Worm (Caenorhabditis elegans) whole organism, mixed stage, embryonic: ENCODE data around the gene D1014.6.

Experiments
- blmp-1 ChIP-seq: fragments of 150-350 bp; optimal IDR thresholded peaks from 2 replicates; lab custom pipeline; 2014; ENCODE audit warnings: missing biosample characterization, missing genetic modification characterization
- ces-1 ChIP-seq: fragments of 150-350 bp; optimal IDR thresholded peaks from 2 replicates; lab custom pipeline; 2014; ENCODE audit warnings: missing biosample characterization, missing genetic modification reagents, missing genetic modification characterization
- cnd-1 ChIP-seq: fragments of 200-800 bp; sonication (Bioruptor generic); optimal IDR thresholded peaks from 2 replicates; lab custom pipeline; 2018; ENCODE audit warnings: mild to moderate bottlenecking, missing genetic modification characterization, missing compliant biosample characterization

DNA sequence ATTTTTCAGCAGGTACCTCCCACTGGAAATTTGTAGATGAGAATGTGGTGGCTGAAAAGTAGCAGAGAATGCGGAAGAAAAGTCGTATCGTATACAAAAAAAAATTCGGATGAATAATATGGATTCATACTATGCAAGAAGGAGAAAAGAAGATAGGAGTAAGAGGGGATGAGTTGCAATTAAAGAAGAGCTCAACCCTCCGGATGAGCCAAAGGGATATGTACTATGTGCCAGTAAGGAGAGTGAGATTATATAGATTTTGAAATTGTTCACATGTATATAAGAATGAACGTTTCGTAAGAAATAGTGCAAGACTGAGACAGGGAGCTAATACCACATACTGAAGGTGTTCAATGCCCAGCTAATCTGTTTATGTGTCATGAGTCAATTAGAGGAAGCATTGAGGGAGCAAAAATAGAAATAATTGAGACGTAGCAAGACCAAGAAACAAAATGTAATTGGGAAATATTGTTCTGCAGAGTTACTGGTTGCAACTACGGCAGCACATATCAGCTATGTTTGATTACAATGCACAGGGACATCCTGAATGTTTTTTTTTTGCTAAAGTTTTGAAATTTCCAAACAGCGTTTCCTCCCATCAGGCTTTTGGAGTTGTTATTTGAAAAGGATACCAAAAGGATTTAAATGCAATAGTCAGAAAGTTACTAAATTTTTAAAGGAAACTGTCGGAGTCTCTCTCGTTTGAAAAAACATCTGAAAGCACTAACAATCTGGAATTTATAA is 47.4 kb downstream of the D1014.6 start, which contains the start of gene F20D6.8:
- TF ChIP-seq blmp-1 (tag; lab: Kevin White, UChicago) (no peak), ces-1 (GFP tag; lab: Kevin White, UChicago) (peak; percentile 32), cnd-1 (tag; lab: Kevin White, UChicago) (no peak)
